Worm (Caenorhabditis elegans) whole organism, L3 larva: Measurements from ENCODE around the gene Y57G11C.42.

Experiments
- R02D3.7 ChIP-seq: fragments of 150-350 bp; optimal IDR thresholded peaks from 2 replicates; lab custom pipeline; 2014; ENCODE audit warnings: missing biosample characterization, missing genetic modification characterization
- ZK546.5 ChIP-seq: sonication (generic microtip); optimal IDR thresholded peaks from 2 replicates; lab custom pipeline; 2017; ENCODE audit warnings: missing biosample characterization, missing genetic modification characterization
- aly-2 ChIP-seq: fragments of 150-350 bp; optimal IDR thresholded peaks from 2 replicates; lab custom pipeline; 2014; ENCODE audit warnings: missing biosample characterization, missing genetic modification characterization
- ceh-16 ChIP-seq: sonication (generic microtip); optimal IDR thresholded peaks from 2 replicates; lab custom pipeline; 2017; ENCODE audit warnings: missing biosample characterization, missing genetic modification characterization
- ceh-28 ChIP-seq: fragments of 150-350 bp; optimal IDR thresholded peaks from 2 replicates; lab custom pipeline; 2014; ENCODE audit warnings: missing biosample characterization, missing genetic modification reagents, missing genetic modification characterization
- ceh-82 ChIP-seq: fragments of 150-350 bp; optimal IDR thresholded peaks from 2 replicates; lab custom pipeline; 2014; ENCODE audit warnings: missing biosample characterization, missing genetic modification characterization
- ceh-9 ChIP-seq: sonication (generic microtip); optimal IDR thresholded peaks from 2 replicates; lab custom pipeline; 2018; ENCODE audit warnings: missing biosample characterization, missing genetic modification characterization
- daf-12 ChIP-seq: fragments of 150-350 bp; optimal IDR thresholded peaks from 2 replicates; lab custom pipeline; 2014; ENCODE audit warnings: missing biosample characterization, missing genetic modification reagents, missing genetic modification characterization
- egl-5 ChIP-seq: fragments of 150-350 bp; optimal IDR thresholded peaks from 2 replicates; lab custom pipeline; 2017; ENCODE audit warnings: missing biosample characterization, missing genetic modification reagents, missing genetic modification characterization, inconsistent platforms
- elt-2 ChIP-seq: sonication (generic microtip); optimal IDR thresholded peaks from 2 replicates; lab custom pipeline; 2016; ENCODE audit warnings: missing genetic modification reagents, mild to moderate bottlenecking, missing genetic modification characterization, missing compliant biosample characterization
- eor-1 ChIP-seq, 2 experiments: fragments of 150-350 bp; optimal IDR thresholded peaks; 2 replicates each; lab custom pipeline; 2014 to 2018; ENCODE audit warnings: missing biosample characterization in 2 of 2, missing genetic modification characterization in 2 of 2
- fkh-10 ChIP-seq: sonication (generic microtip); optimal IDR thresholded peaks from 2 replicates; lab custom pipeline; 2017; ENCODE audit warnings: missing biosample characterization, missing genetic modification reagents, missing genetic modification characterization
- fkh-2 ChIP-seq: fragments of 150-350 bp; optimal IDR thresholded peaks from 2 replicates; lab custom pipeline; 2014; ENCODE audit warnings: missing biosample characterization, missing genetic modification reagents, missing genetic modification characterization
- fos-1 ChIP-seq: fragments of 150-350 bp; optimal IDR thresholded peaks from 2 replicates; lab custom pipeline; 2014; ENCODE audit warnings: missing biosample characterization, missing genetic modification characterization
- hmg-11 ChIP-seq: sonication (generic microtip); optimal IDR thresholded peaks from 2 replicates; lab custom pipeline; 2016; ENCODE audit warnings: missing genetic modification characterization, missing compliant biosample characterization
- jun-1 ChIP-seq: fragments of 150-350 bp; optimal IDR thresholded peaks from 2 replicates; lab custom pipeline; 2014; ENCODE audit warnings: missing biosample characterization, missing genetic modification reagents, missing genetic modification characterization
- lin-39 ChIP-seq: fragments of 150-350 bp; optimal IDR thresholded peaks from 2 replicates; lab custom pipeline; 2018; ENCODE audit warnings: missing biosample characterization, missing genetic modification reagents, missing genetic modification characterization
- lsy-12 ChIP-seq: sonication (generic microtip); optimal IDR thresholded peaks from 2 replicates; lab custom pipeline; 2016; ENCODE audit warnings: mild to moderate bottlenecking, missing genetic modification characterization, missing compliant biosample characterization
- mdl-1 ChIP-seq: fragments of 150-350 bp; optimal IDR thresholded peaks from 2 replicates; lab custom pipeline; 2014; ENCODE audit warnings: missing biosample characterization, missing genetic modification characterization
- nhr-11 ChIP-seq: fragments of 150-350 bp; optimal IDR thresholded peaks from 2 replicates; lab custom pipeline; 2014; ENCODE audit warnings: missing biosample characterization, missing genetic modification characterization
- nhr-12 ChIP-seq: fragments of 150-350 bp; optimal IDR thresholded peaks from 2 replicates; lab custom pipeline; 2014; ENCODE audit warnings: missing biosample characterization, missing genetic modification characterization
- nhr-23 ChIP-seq: fragments of 150-350 bp; optimal IDR thresholded peaks from 2 replicates; lab custom pipeline; 2014; ENCODE audit warnings: missing biosample characterization, missing genetic modification reagents, missing genetic modification characterization
- nhr-237 ChIP-seq: fragments of 150-350 bp; optimal IDR thresholded peaks from 2 replicates; lab custom pipeline; 2014; ENCODE audit warnings: missing biosample characterization, missing genetic modification characterization
- nhr-28 ChIP-seq: fragments of 150-350 bp; optimal IDR thresholded peaks from 2 replicates; lab custom pipeline; 2014; ENCODE audit warnings: missing biosample characterization, missing genetic modification characterization
- nhr-43 ChIP-seq: sonication (generic microtip); optimal IDR thresholded peaks from 2 replicates; lab custom pipeline; 2016; ENCODE audit warnings: mild to moderate bottlenecking, missing genetic modification characterization, missing compliant biosample characterization; ENCODE audit not compliant: poor library complexity, severe bottlenecking
- nhr-67 ChIP-seq: fragments of 150-350 bp; optimal IDR thresholded peaks from 2 replicates; lab custom pipeline; 2014; ENCODE audit warnings: missing biosample characterization, missing genetic modification characterization
- nhr-76 ChIP-seq: fragments of 150-350 bp; sonication (generic microtip); optimal IDR thresholded peaks from 5 replicates; lab custom pipeline; 2014; ENCODE audit warnings: missing biosample characterization, missing genetic modification characterization
- nhr-77 ChIP-seq: fragments of 150-350 bp; optimal IDR thresholded peaks from 2 replicates; lab custom pipeline; 2014; ENCODE audit warnings: missing biosample characterization, missing genetic modification characterization
- pha-4 ChIP-seq: fragments of 150-350 bp; optimal IDR thresholded peaks from 2 replicates; lab custom pipeline; 2014; ENCODE audit warnings: missing biosample characterization, missing genetic modification reagents, missing genetic modification characterization
- skn-1 ChIP-seq: fragments of 150-350 bp; optimal IDR thresholded peaks from 2 replicates; lab custom pipeline; 2014; ENCODE audit warnings: missing biosample characterization, missing genetic modification characterization
- snpc-4 ChIP-seq: fragments of 150-350 bp; optimal IDR thresholded peaks from 2 replicates; lab custom pipeline; 2014; ENCODE audit warnings: missing biosample characterization, missing genetic modification characterization
- tbx-2 ChIP-seq: sonication (generic microtip); optimal IDR thresholded peaks from 2 replicates; lab custom pipeline; 2016; ENCODE audit warnings: mild to moderate bottlenecking, missing genetic modification characterization, missing compliant biosample characterization
- unc-39 ChIP-seq: sonication (generic microtip); optimal IDR thresholded peaks from 4 replicates; lab custom pipeline; 2017; ENCODE audit warnings: missing biosample characterization, missing genetic modification characterization
- zag-1 ChIP-seq: fragments of 150-350 bp; optimal IDR thresholded peaks from 2 replicates; lab custom pipeline; 2014; ENCODE audit warnings: missing biosample characterization, missing genetic modification characterization
- ztf-11 ChIP-seq: fragments of 150-350 bp; optimal IDR thresholded peaks from 2 replicates; lab custom pipeline; 2014; ENCODE audit warnings: missing biosample characterization, missing genetic modification characterization
- ztf-4 ChIP-seq: fragments of 150-350 bp; optimal IDR thresholded peaks from 2 replicates; lab custom pipeline; 2014; ENCODE audit warnings: missing biosample characterization, missing genetic modification characterization

The Y57G11C.42 gene

ce11 chrIV:14741926-14742325 lies 13.6 kb downstream of the Y57G11C.42 start:
- TF ChIP-seq elt-2 (no peak), pha-4 (tag; lab: Kevin White, UChicago) (no peak), nhr-11 (tag; lab: Kevin White, UChicago) (no peak), ceh-9 (tag; lab: Kevin White, UChicago) (no peak), nhr-28 (tag; lab: Kevin White, UChicago) (no peak), snpc-4 (tag; lab: Kevin White, UChicago) (no peak), daf-12 (tag; lab: Kevin White, UChicago) (no peak), nhr-43 (tag; lab: Kevin White, UChicago) (no peak), zag-1 (tag; lab: Kevin White, UChicago) (no peak), fkh-10 (GFP tag; lab: Kevin White, UChicago) (no peak), skn-1 (tag; lab: Kevin White, UChicago) (no peak), egl-5 (tag; lab: Kevin White, UChicago) (no peak), ZK546.5 (tag; lab: Kevin White, UChicago) (no peak)

DNA sequence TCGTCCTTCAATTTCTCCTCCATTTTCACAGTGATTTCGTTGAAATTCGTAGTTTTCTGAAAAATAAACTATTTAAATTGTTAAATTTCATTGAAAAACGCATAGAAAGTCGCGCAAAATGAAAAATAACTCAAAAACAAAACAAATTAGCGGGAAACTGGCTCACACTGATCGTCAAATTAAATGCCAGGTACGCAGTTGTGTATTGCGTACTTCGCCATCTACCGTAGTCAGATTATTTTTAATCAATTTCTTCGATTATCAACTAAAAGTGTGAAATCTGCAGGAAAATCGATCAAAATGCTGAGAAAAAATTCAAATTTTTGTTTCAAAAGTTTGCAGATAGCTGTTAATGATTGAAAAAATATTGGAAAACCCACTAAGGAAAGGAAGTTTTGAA lies 26.6 kb downstream of the Y57G11C.42 start, which contains the start of gene Y57G11C.499:
Gene Y57G11C.499, minus strand, starts transcription at position 23 of the 400 bp plus-strand sequence.
- TF ChIP-seq nhr-76 (tag; lab: Kevin White, UChicago) (no peak), egl-5 (tag; lab: Kevin White, UChicago) (no peak), nhr-67 (tag; lab: Kevin White, UChicago) (no peak), ztf-11 (tag; lab: Kevin White, UChicago) (no peak), lin-39 (tag; lab: Kevin White, UChicago) (no peak), nhr-237 (no peak), mdl-1 (tag; lab: Kevin White, UChicago) (no peak), hmg-11 (tag; lab: Kevin White, UChicago) (no peak), ceh-16 (tag; lab: Kevin White, UChicago) (no peak), jun-1 (tag; lab: Kevin White, UChicago) (no peak), fkh-10 (GFP tag; lab: Kevin White, UChicago) (no peak), skn-1 (tag; lab: Kevin White, UChicago) (no peak), fos-1 (tag; lab: Kevin White, UChicago) (no peak), ceh-28 (no peak), zag-1 (tag; lab: Kevin White, UChicago) (no peak), nhr-77 (tag; lab: Kevin White, UChicago) (no peak), aly-2 (tag; lab: Kevin White, UChicago) (no peak), nhr-12 (tag; lab: Kevin White, UChicago) (no peak), snpc-4 (tag; lab: Kevin White, UChicago) (no peak)

DNA sequence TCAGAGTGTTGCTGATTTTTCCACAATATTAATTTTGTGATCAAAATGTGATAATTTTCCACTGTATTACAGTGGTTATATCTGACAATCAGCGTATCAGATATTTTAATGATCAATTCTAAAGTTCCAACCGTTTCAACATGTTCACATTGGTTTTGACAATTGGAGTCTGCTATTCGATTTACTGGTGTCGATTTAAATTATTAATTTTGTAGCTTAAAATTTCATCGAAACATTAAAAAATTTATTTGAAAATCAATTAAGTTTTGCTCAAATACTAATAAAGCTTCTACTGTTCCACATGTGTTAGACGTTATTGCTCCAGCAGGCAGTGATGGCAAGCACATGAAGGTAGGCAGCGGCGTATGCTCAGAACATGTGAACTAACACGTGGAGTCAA lies 29.5 kb downstream of the Y57G11C.42 start:
- TF ChIP-seq nhr-23 (tag; lab: Kevin White, UChicago) = no peak
- TF ChIP-seq nhr-67 (tag; lab: Kevin White, UChicago) = no peak
- TF ChIP-seq R02D3.7 (tag; lab: Kevin White, UChicago) = no peak
- no peak for TF ChIP-seq unc-39 (tag; lab: Kevin White, UChicago)
- TF ChIP-seq lsy-12 = no peak
- no peak for TF ChIP-seq tbx-2 (tag; lab: Kevin White, UChicago)
- TF ChIP-seq zag-1 (tag; lab: Kevin White, UChicago) = no peak
- no peak for TF ChIP-seq lin-39 (tag; lab: Kevin White, UChicago)

DNA sequence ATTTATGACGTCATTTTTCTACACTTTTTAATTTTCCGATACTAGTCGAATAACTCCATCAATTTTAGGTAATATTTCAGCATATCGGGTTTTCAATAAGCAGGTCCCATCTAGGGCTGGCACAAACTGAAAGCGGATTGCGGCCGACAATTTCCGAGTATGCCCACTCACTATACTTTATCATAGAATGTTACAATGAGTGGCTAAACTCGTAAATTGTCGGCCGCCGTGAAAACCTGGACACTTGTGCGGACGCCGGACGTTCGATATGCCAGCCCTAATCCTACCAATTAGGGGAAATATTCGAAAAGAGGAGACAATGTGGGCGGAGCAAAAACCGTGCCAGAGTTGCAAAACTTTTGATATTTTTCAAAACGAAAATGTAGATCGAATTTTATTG lies 31.3 kb downstream of the Y57G11C.42 start:
- TF ChIP-seq fos-1 (tag; lab: Kevin White, UChicago) (no peak), skn-1 (tag; lab: Kevin White, UChicago) (no peak), daf-12 (tag; lab: Kevin White, UChicago) (no peak), eor-1 (tag; optimal IDR thresholded peaks at IDR 0.05; lab: Kevin White, UChicago) (no peak), ceh-16 (tag; lab: Kevin White, UChicago) (no peak), nhr-23 (tag; lab: Kevin White, UChicago) (no peak), ztf-4 (tag; lab: Kevin White, UChicago) (no peak), nhr-237 (no peak), pha-4 (tag; lab: Kevin White, UChicago) (no peak), fkh-2 (no peak), ceh-82 (no peak), nhr-28 (tag; lab: Kevin White, UChicago) (no peak)
